Fruit fly (Drosophila melanogaster): ENCODE results near the gene Tdrd3.

Gene Tdrd3

DNA sequence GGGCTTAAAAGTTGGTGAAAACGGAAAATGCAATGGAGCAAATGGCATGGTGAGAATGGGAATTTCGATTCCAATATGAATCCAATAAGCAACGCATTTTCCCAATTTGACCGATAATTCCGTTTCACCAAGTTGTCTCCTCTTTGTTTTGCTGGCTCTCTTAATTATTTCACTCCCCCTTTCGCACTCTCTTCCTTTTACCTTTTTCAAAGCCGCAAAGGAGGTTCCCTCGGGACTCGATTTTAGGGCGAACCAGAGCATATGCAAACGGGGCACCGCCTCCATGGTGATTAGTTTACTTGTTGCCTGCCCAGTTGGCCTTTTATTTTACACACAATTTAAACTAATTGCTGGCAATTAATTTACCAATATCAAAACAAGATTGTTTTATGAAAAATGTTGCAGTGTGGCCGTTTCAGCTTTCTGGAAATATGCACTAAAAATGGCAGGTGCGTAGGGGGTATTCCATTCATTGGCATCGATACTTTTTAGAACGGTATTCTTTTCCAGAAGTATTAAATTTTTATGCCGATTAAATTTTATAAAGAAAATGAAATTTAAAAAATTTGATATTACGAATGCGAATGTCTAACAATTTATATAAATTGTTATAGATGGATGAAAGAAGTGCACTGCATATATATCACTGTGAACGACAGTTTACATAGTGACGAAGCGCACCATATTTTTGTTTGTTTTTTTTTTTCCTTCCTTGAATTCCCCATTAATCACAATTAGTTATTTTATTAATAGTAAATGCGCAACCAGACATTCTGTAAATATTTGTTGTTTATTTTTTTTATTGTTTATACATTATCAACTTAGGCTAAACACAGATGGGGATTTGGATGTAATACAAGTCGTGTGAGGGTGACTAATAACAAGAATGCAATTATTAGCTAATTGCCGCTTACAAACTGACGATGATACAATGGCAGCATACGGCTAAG, 10.6 kb upstream of the Tdrd3 start, which contains the start of gene mop (continued):
- TF ChIP-seq danr (GFP tag; IDR thresholded peaks at IDR 0.05) (0 out of 2 replicates have a peak, but pooled peaks have one; percentile 32), Trl (optimal IDR thresholded peaks at IDR 0.05) (peak; percentile 57 to 59), Trl (GFP tag; optimal IDR thresholded peaks at IDR 0.05) (no peak), CG32772 (GFP tag; IDR thresholded peaks at IDR 0.05) (peak; percentile 58; the same call in 1 of the 2 replicates), Mes4 (GFP tag; optimal IDR thresholded peaks at IDR 0.05) (no peak), zen (tag; optimal IDR thresholded peaks at IDR 0.05) (peak; percentile 17), maf-S (GFP tag; optimal IDR thresholded peaks at IDR 0.05) (no peak), Hmr (GFP tag; optimal IDR thresholded peaks at IDR 0.05) (no peak), D19A (tag; optimal IDR thresholded peaks at IDR 0.05) (no peak), CG3065 (GFP tag; optimal IDR thresholded peaks at IDR 0.05) (no peak), Atf3 (GFP tag; optimal IDR thresholded peaks at IDR 0.05) (no peak), CG14710 (tag; optimal IDR thresholded peaks at IDR 0.05) (peak; percentile 34), Optix (GFP tag; IDR thresholded peaks at IDR 0.05) (no peak), CG14014 (GFP tag; IDR thresholded peaks at IDR 0.05) (peak; percentile 55), ERR (GFP tag; optimal IDR thresholded peaks at IDR 0.05) (no peak), ems (GFP tag; optimal IDR thresholded peaks at IDR 0.05) (peak; percentile 23), z (GFP tag; IDR thresholded peaks at IDR 0.05) (no peak), cas (GFP tag; IDR thresholded peaks at IDR 0.05) (peak; percentile 20; the same call in 1 of the 2 replicates), CG11247 (GFP tag; IDR thresholded peaks at IDR 0.05) (0 out of 2 replicates have a peak, but pooled peaks have one; percentile 37), al (GFP tag; IDR thresholded peaks at IDR 0.05) (peak; percentile 34; the same call in 1 of the 2 replicates), B-H2 (GFP tag; optimal IDR thresholded peaks at IDR 0.05) (no peak), CG18011 (GFP tag; optimal IDR thresholded peaks at IDR 0.05) (no peak), H15 (GFP tag; IDR thresholded peaks at IDR 0.05) (0 out of 3 replicates have a peak, but pooled peaks have one; percentile 20), her (GFP tag; optimal IDR thresholded peaks at IDR 0.05) (peak; percentile 0), CG31224 (GFP tag; IDR thresholded peaks at IDR 0.05) (peak; percentile 27; the same call in 1 of the 2 replicates), Dbx (GFP tag; IDR thresholded peaks at IDR 0.05) (peak; percentile 70; the same call in 2 of the 3 replicates), fd64A (GFP tag; optimal IDR thresholded peaks at IDR 0.05) (no peak), pho (GFP tag; optimal IDR thresholded peaks at IDR 0.05) (no peak), fd96Cb (tag; optimal IDR thresholded peaks at IDR 0.05) (no peak), CG15011 (GFP tag; optimal IDR thresholded peaks at IDR 0.05) (no peak), CG1233 (GFP tag; optimal IDR thresholded peaks at IDR 0.05) (no peak), zfh1 (GFP tag; IDR thresholded peaks at IDR 0.05) (0 out of 3 replicates have a peak, but pooled peaks have one; percentile 19), CG15479 (GFP tag; optimal IDR thresholded peaks at IDR 0.05) (no peak), CG8924 (tag; optimal IDR thresholded peaks at IDR 0.05) (peak; percentile 67), en (GFP tag; optimal IDR thresholded peaks at IDR 0.05) (no peak), BEAF-32 (GFP tag; optimal IDR thresholded peaks at IDR 0.05) (peak; percentile 62), CG4820 (GFP tag; optimal IDR thresholded peaks at IDR 0.05) (peak; percentile 16), CG10267 (tag; optimal IDR thresholded peaks at IDR 0.05) (peak; percentile 26), sens (GFP tag) (peak; percentile 60), nerfin-1 (tag; optimal IDR thresholded peaks at IDR 0.05) (no peak), Bgb (GFP tag; IDR thresholded peaks at IDR 0.05; ENCODE audit: partially characterized antibody) (peak; percentile 14; the same call in 1 of the 2 replicates), CG6689 (GFP tag; IDR thresholded peaks at IDR 0.05) (no peak; the same call in 1 of the 2 replicates), Bdp1 (GFP tag; optimal IDR thresholded peaks at IDR 0.05) (no peak), CkIIα-i1 (GFP tag; IDR thresholded peaks at IDR 0.05) (no peak), Fer1 (GFP tag; optimal IDR thresholded peaks at IDR 0.05) (no peak), CG17385 (GFP tag; optimal IDR thresholded peaks at IDR 0.05) (no peak), ATbp (GFP tag; optimal IDR thresholded peaks at IDR 0.05) (no peak), tin (GFP tag; optimal IDR thresholded peaks at IDR 0.05) (peak; percentile 45), CG2116 (GFP tag; optimal IDR thresholded peaks at IDR 0.05) (peak; percentile 29)
